Fruit fly (Drosophila melanogaster): ENCODE measurements around the gene CG33234.

The CG33234 gene

DNA sequence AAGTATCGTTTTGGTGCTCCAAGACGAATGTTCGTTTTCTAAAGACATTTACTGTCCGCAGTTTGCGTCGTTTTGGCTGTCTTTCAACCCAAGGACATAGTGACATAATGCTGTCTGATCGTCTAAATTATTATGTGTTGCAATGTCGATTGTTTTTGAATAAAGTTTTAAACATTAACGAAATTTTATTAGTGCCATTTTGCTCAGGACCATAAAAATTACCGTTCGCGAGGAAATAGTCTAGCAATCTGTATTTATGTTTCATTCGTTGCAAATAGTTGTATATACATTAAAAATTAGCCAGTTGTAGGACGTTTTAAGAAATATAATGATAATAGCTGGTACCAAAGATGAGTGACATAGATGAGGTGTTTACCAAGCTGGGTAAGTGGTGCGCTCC is at the start of gene CG33234:
CG33234 (plus strand) TSS at position 301 of the 400 bp plus-strand sequence.
- TF ChIP-seq CG7045 (GFP tag; optimal IDR thresholded peaks at IDR 0.05) = no peak
- TF ChIP-seq bab1 (GFP tag; optimal IDR thresholded peaks at IDR 0.05) = no peak
- TF ChIP-seq CG5204 (GFP tag; optimal IDR thresholded peaks at IDR 0.05) = no peak
- TF ChIP-seq ovo (GFP tag; optimal IDR thresholded peaks at IDR 0.05) = no peak
- TF ChIP-seq Crg-1 (GFP tag; optimal IDR thresholded peaks at IDR 0.05) = no peak
- TF ChIP-seq CG33017 (tag; optimal IDR thresholded peaks at IDR 0.05) = no peak
- TF ChIP-seq CG11617 (GFP tag; optimal IDR thresholded peaks at IDR 0.05) = no peak
- TF ChIP-seq CG14711 (tag; optimal IDR thresholded peaks at IDR 0.05) = no peak
- no peak for TF ChIP-seq tj (GFP tag; optimal IDR thresholded peaks at IDR 0.05)
- no peak for TF ChIP-seq kay (GFP tag; ENCODE audit: borderline replicate concordance)
- TF ChIP-seq Clk (GFP tag; optimal IDR thresholded peaks at IDR 0.05) = no peak
- no peak for TF ChIP-seq CG12768 (GFP tag; optimal IDR thresholded peaks at IDR 0.05)
- TF ChIP-seq cic (GFP tag; optimal IDR thresholded peaks at IDR 0.05) = no peak
- TF ChIP-seq CG1620 (GFP tag; optimal IDR thresholded peaks at IDR 0.05) = no peak
- no peak for TF ChIP-seq pad (GFP tag; optimal IDR thresholded peaks at IDR 0.05)
- no peak for TF ChIP-seq Hr96 (GFP tag; optimal IDR thresholded peaks at IDR 0.05)
- TF ChIP-seq cnc (optimal IDR thresholded peaks at IDR 0.05) = no peak
- TF ChIP-seq Mnt (GFP tag; optimal IDR thresholded peaks at IDR 0.05) = no peak
- no peak for TF ChIP-seq toe (GFP tag; optimal IDR thresholded peaks at IDR 0.05)

- TF ChIP-seq ovo (GFP tag; optimal IDR thresholded peaks at IDR 0.05) = no peak
- TF ChIP-seq tj (GFP tag; optimal IDR thresholded peaks at IDR 0.05) = no peak
- no peak for TF ChIP-seq cnc (optimal IDR thresholded peaks at IDR 0.05)
- TF ChIP-seq Hr96 (GFP tag; optimal IDR thresholded peaks at IDR 0.05) = no peak
- TF ChIP-seq pad (GFP tag; optimal IDR thresholded peaks at IDR 0.05) = no peak
- TF ChIP-seq bab1 (GFP tag; optimal IDR thresholded peaks at IDR 0.05) = no peak
- TF ChIP-seq CG33017 (tag; optimal IDR thresholded peaks at IDR 0.05) = no peak
- no peak for TF ChIP-seq CG7045 (GFP tag; optimal IDR thresholded peaks at IDR 0.05)
- no peak for TF ChIP-seq Crg-1 (GFP tag; optimal IDR thresholded peaks at IDR 0.05)
- no peak for TF ChIP-seq CG14711 (tag; optimal IDR thresholded peaks at IDR 0.05)
- no peak for TF ChIP-seq CG1620 (GFP tag; optimal IDR thresholded peaks at IDR 0.05)
- TF ChIP-seq cic (GFP tag; optimal IDR thresholded peaks at IDR 0.05) = no peak
- TF ChIP-seq CG11617 (GFP tag; optimal IDR thresholded peaks at IDR 0.05) = no peak
- TF ChIP-seq Clk (GFP tag; optimal IDR thresholded peaks at IDR 0.05) = no peak
- TF ChIP-seq toe (GFP tag; optimal IDR thresholded peaks at IDR 0.05) = no peak
- TF ChIP-seq kay (GFP tag; ENCODE audit: borderline replicate concordance) = no peak
- no peak for TF ChIP-seq CG5204 (GFP tag; optimal IDR thresholded peaks at IDR 0.05)
- no peak for TF ChIP-seq CG7101 (tag; optimal IDR thresholded peaks at IDR 0.05)
- TF ChIP-seq Mnt (GFP tag; optimal IDR thresholded peaks at IDR 0.05) = no peak
These were observed 47.2 kb upstream of the CG33234 start for dm6 chr3L:2614222-2614621.

- TF ChIP-seq cic (GFP tag; optimal IDR thresholded peaks at IDR 0.05) (no peak), Hr96 (GFP tag; optimal IDR thresholded peaks at IDR 0.05) (no peak), Mnt (GFP tag; optimal IDR thresholded peaks at IDR 0.05) (no peak), CG7045 (GFP tag; optimal IDR thresholded peaks at IDR 0.05) (no peak), CG1620 (GFP tag; optimal IDR thresholded peaks at IDR 0.05) (no peak), CG7101 (tag; optimal IDR thresholded peaks at IDR 0.05) (no peak), pad (GFP tag; optimal IDR thresholded peaks at IDR 0.05) (no peak), tj (GFP tag; optimal IDR thresholded peaks at IDR 0.05) (no peak), ovo (GFP tag; optimal IDR thresholded peaks at IDR 0.05) (no peak), CG12768 (GFP tag; optimal IDR thresholded peaks at IDR 0.05) (no peak), CG14711 (tag; optimal IDR thresholded peaks at IDR 0.05) (no peak), CG11617 (GFP tag; optimal IDR thresholded peaks at IDR 0.05) (no peak), cnc (optimal IDR thresholded peaks at IDR 0.05) (no peak), bab1 (GFP tag; optimal IDR thresholded peaks at IDR 0.05) (no peak), Crg-1 (GFP tag; optimal IDR thresholded peaks at IDR 0.05) (no peak), toe (GFP tag; optimal IDR thresholded peaks at IDR 0.05) (no peak)
These were observed 31.5 kb upstream of the CG33234 start, which contains the start of gene Pxn for dm6 chr3L:2629964-2630363. Pxn (minus strand) TSS chr3L:2630064.

- TF ChIP-seq CG12768 (GFP tag; optimal IDR thresholded peaks at IDR 0.05) (peak; percentile 17), cic (GFP tag; optimal IDR thresholded peaks at IDR 0.05) (no peak), CG33017 (tag; optimal IDR thresholded peaks at IDR 0.05) (peak; percentile 59), CG7101 (tag; optimal IDR thresholded peaks at IDR 0.05) (peak; percentile 67), Crg-1 (GFP tag; optimal IDR thresholded peaks at IDR 0.05) (peak; percentile 53), CG11617 (GFP tag; optimal IDR thresholded peaks at IDR 0.05) (peak; percentile 51), CG7045 (GFP tag; optimal IDR thresholded peaks at IDR 0.05) (peak; percentile 45), toe (GFP tag; optimal IDR thresholded peaks at IDR 0.05) (peak; percentile 78), Clk (GFP tag; optimal IDR thresholded peaks at IDR 0.05) (peak; percentile 37), Mnt (GFP tag; optimal IDR thresholded peaks at IDR 0.05) (peak; percentile 66), CG5204 (GFP tag; optimal IDR thresholded peaks at IDR 0.05) (peak; percentile 61), CG1620 (GFP tag; optimal IDR thresholded peaks at IDR 0.05) (peak; percentile 70), CG14711 (tag; optimal IDR thresholded peaks at IDR 0.05) (peak; percentile 64), kay (GFP tag; ENCODE audit: borderline replicate concordance) (no peak), Hr96 (GFP tag; optimal IDR thresholded peaks at IDR 0.05) (peak; percentile 65), bab1 (GFP tag; optimal IDR thresholded peaks at IDR 0.05) (peak; percentile 22), tj (GFP tag; optimal IDR thresholded peaks at IDR 0.05) (no peak), cnc (optimal IDR thresholded peaks at IDR 0.05) (no peak), pad (GFP tag; optimal IDR thresholded peaks at IDR 0.05) (peak; percentile 52), ovo (GFP tag; optimal IDR thresholded peaks at IDR 0.05) (peak; percentile 24)
These were observed 30.0 kb upstream of the CG33234 start, which contains the start of the genes CG42245 and MEP-1 for dm6 chr3L:2631406-2631805. CG42245 (plus strand) TSS chr3L:2631715. MEP-1 (plus strand) TSS chr3L:2631715.

- TF ChIP-seq CG12768 (GFP tag; optimal IDR thresholded peaks at IDR 0.05) = no peak
These were observed 29.2 kb upstream of the CG33234 start for dm6 chr3L:2632048-2632762.

dm6 chr3L:2632763-2633100 is 28.7 kb upstream of the CG33234 start:
- TF ChIP-seq CG14711 (tag; optimal IDR thresholded peaks at IDR 0.05) (no peak), cic (GFP tag; optimal IDR thresholded peaks at IDR 0.05) (peak; percentile 74), Mnt (GFP tag; optimal IDR thresholded peaks at IDR 0.05) (peak; percentile 8), tj (GFP tag; optimal IDR thresholded peaks at IDR 0.05) (peak; percentile 24)

Data from whole organism, adult.